Fruit fly (Drosophila melanogaster) whole organism, embryonic: Measurements from ENCODE around the gene CG8191.
A peak's percentile ranks its signal among the peaks of the same experiment; 100 is the strongest.

Experiments used
- Atf3 ChIP-seq: fragments of 200-800 bp; sonication (Bioruptor generic); optimal IDR thresholded peaks from 3 replicates; lab custom pipeline; 2016; ENCODE audit warnings: missing biosample characterization, missing genetic modification characterization
- B-H1 ChIP-seq: fragments of 200-800 bp; sonication (Bioruptor generic); IDR thresholded peaks from 3 replicates; pipeline ENCODE4 v1.3.6; 2022; ENCODE audit warnings: missing biosample characterization, missing genetic modification characterization
- CG11247 ChIP-seq: fragments of 200-800 bp; sonication (Bioruptor generic); IDR thresholded peaks from 2 replicates; pipeline ENCODE4 v1.3.6; 2022; ENCODE audit warnings: missing biosample characterization, missing genetic modification characterization
- CG11695 ChIP-seq: fragments of 200-800 bp; sonication (Bioruptor generic); IDR thresholded peaks from 3 replicates; pipeline ENCODE4 v1.3.6; 2022; ENCODE audit warnings: missing biosample characterization, missing genetic modification characterization
- CG14441 ChIP-seq: fragments of 200-800 bp; sonication (Bioruptor generic); IDR thresholded peaks from 2 replicates; pipeline ENCODE4 v1.3.6; 2022; ENCODE audit warnings: missing biosample characterization, missing genetic modification characterization
- CG15514 ChIP-seq: fragments of 200-800 bp; sonication (Bioruptor generic); optimal IDR thresholded peaks from 3 replicates; lab custom pipeline; 2017; ENCODE audit warnings: missing biosample characterization, missing genetic modification characterization, mild to moderate bottlenecking, moderate library complexity, missing genetic modification reagents
- CG15696 ChIP-seq: fragments of 200-800 bp; sonication (Bioruptor generic); optimal IDR thresholded peaks from 2 replicates; lab custom pipeline; 2019; ENCODE audit warnings: missing biosample characterization, mild to moderate bottlenecking, missing genetic modification characterization, moderate library complexity
- CG1647 ChIP-seq: fragments of 200-800 bp; sonication (Bioruptor generic); optimal IDR thresholded peaks from 3 replicates; lab custom pipeline; 2016; ENCODE audit warnings: missing biosample characterization, missing genetic modification characterization
- CG17385 ChIP-seq: fragments of 200-800 bp; sonication (Bioruptor generic); optimal IDR thresholded peaks from 3 replicates; lab custom pipeline; 2018; ENCODE audit warnings: missing biosample characterization, mild to moderate bottlenecking, missing genetic modification characterization
- CG18011 ChIP-seq: fragments of 200-800 bp; sonication (Bioruptor generic); optimal IDR thresholded peaks from 2 replicates; lab custom pipeline; 2017; ENCODE audit warnings: missing biosample characterization, missing genetic modification characterization, mild to moderate bottlenecking, moderate library complexity, missing genotype
- CG2129 ChIP-seq: fragments of 200-800 bp; sonication (Bioruptor generic); IDR thresholded peaks from 2 replicates; pipeline ENCODE4 v1.3.6; 2022; ENCODE audit warnings: missing biosample characterization, missing genetic modification characterization; ENCODE audit not compliant: partially characterized antibody
- CG3281 ChIP-seq: fragments of 200-800 bp; sonication (Bioruptor generic); optimal IDR thresholded peaks from 3 replicates; lab custom pipeline; 2017; ENCODE audit warnings: missing biosample characterization, mild to moderate bottlenecking, missing genetic modification characterization
- CG3995 ChIP-seq: fragments of 200-800 bp; sonication (Bioruptor generic); optimal IDR thresholded peaks from 3 replicates; lab custom pipeline; 2016; ENCODE audit warnings: missing biosample characterization, missing genetic modification characterization
- CG6272 ChIP-seq: fragments of 200-800 bp; sonication (Bioruptor generic); IDR thresholded peaks from 2 replicates; pipeline ENCODE4 v1.3.6; 2022; ENCODE audit warnings: missing biosample characterization, missing genetic modification characterization
- CG6791 ChIP-seq: fragments of 200-800 bp; sonication (Bioruptor generic); IDR thresholded peaks from 3 replicates; pipeline ENCODE4 v1.3.6; 2022; ENCODE audit warnings: missing biosample characterization, missing genetic modification characterization; ENCODE audit not compliant: partially characterized antibody
- CrebB ChIP-seq: fragments of 200-800 bp; sonication (Bioruptor generic); optimal IDR thresholded peaks from 3 replicates; lab custom pipeline; 2018; ENCODE audit warnings: missing biosample characterization, mild to moderate bottlenecking, missing genetic modification characterization
- D ChIP-seq, 2 experiments: fragments of 200-800 bp in 1 of 2; fragments of >200 bp in 1 of 2; sonication (Bioruptor generic) in 1 of 2; optimal IDR thresholded peaks; 2 replicates in 1 of 2; 3 replicates in 1 of 2; lab custom pipeline; 2017; ENCODE audit warnings: mild to moderate bottlenecking in 1 of 2, missing biosample characterization in 1 of 2, missing genetic modification characterization in 1 of 2, missing genetic modification reagents in 1 of 2
- Doc3 ChIP-seq: fragments of 200-800 bp; sonication (Bioruptor generic); IDR thresholded peaks from 3 replicates; pipeline ENCODE4 v1.3.6; 2022; ENCODE audit warnings: missing biosample characterization, missing genetic modification characterization; ENCODE audit not compliant: partially characterized antibody
- Gug ChIP-seq: fragments of 200-800 bp; sonication (Bioruptor generic); IDR thresholded peaks from 4 replicates; pipeline ENCODE4 v1.3.6; 2022; ENCODE audit warnings: missing biosample characterization, missing genetic modification characterization
- H15 ChIP-seq: fragments of 200-800 bp; sonication (Bioruptor generic); IDR thresholded peaks from 3 replicates; pipeline ENCODE4 v1.3.6; 2022; ENCODE audit warnings: missing biosample characterization, missing genetic modification characterization
- Hmr ChIP-seq: fragments of 200-800 bp; sonication (Bioruptor generic); optimal IDR thresholded peaks from 3 replicates; lab custom pipeline; 2017; ENCODE audit warnings: mild to moderate bottlenecking, missing biosample characterization, missing genetic modification reagents, missing genetic modification characterization
- Lhr ChIP-seq: fragments of 200-800 bp; sonication (Bioruptor generic); optimal IDR thresholded peaks from 3 replicates; lab custom pipeline; 2017; ENCODE audit warnings: mild to moderate bottlenecking, missing biosample characterization, missing genetic modification reagents, missing genetic modification characterization
- MBD-R2 ChIP-seq: fragments of 200-800 bp; sonication (Bioruptor generic); IDR thresholded peaks from 2 replicates; pipeline ENCODE4 v1.3.6; 2022; ENCODE audit warnings: missing biosample characterization, missing genetic modification characterization
- Myb ChIP-seq: fragments of 200-800 bp; sonication (Bioruptor generic); optimal IDR thresholded peaks from 2 replicates; lab custom pipeline; 2016; ENCODE audit warnings: missing biosample characterization, missing genetic modification characterization
- Nf-YA ChIP-seq: fragments of 200-800 bp; sonication (Bioruptor generic); IDR thresholded peaks from 2 replicates; pipeline ENCODE4 v1.3.6; 2022; ENCODE audit warnings: missing biosample characterization, missing genetic modification characterization
- Poxn ChIP-seq: fragments of 200-800 bp; sonication (Bioruptor generic); IDR thresholded peaks from 2 replicates; pipeline ENCODE4 v1.3.6; 2022; ENCODE audit warnings: missing biosample characterization, missing genetic modification characterization
- Scr ChIP-seq: fragments of 200-800 bp; sonication (Bioruptor generic); IDR thresholded peaks from 2 replicates; pipeline ENCODE4 v1.3.6; 2022; ENCODE audit warnings: missing biosample characterization, missing genetic modification characterization; ENCODE audit not compliant: partially characterized antibody
- Vsx1 ChIP-seq: fragments of 200-800 bp; sonication (Bioruptor generic); optimal IDR thresholded peaks from 2 replicates; lab custom pipeline; 2017; ENCODE audit warnings: missing biosample characterization, mild to moderate bottlenecking, missing genetic modification characterization, missing genetic modification reagents
- aop ChIP-seq: fragments of 200-800 bp; sonication (Bioruptor generic); IDR thresholded peaks from 2 replicates; pipeline ENCODE4 v1.3.6; 2022; ENCODE audit warnings: missing biosample characterization, missing genetic modification characterization
- ato ChIP-seq: fragments of 200-800 bp; sonication (Bioruptor generic); IDR thresholded peaks from 2 replicates; pipeline ENCODE4 v1.3.6; 2022; ENCODE audit warnings: missing biosample characterization, missing genetic modification characterization; ENCODE audit not compliant: partially characterized antibody
- bigmax ChIP-seq: fragments of 200-800 bp; sonication (Bioruptor generic); optimal IDR thresholded peaks from 2 replicates; lab custom pipeline; 2018; ENCODE audit warnings: missing biosample characterization, mild to moderate bottlenecking, missing genetic modification characterization
- corto ChIP-seq: fragments of 200-800 bp; sonication (Bioruptor generic); optimal IDR thresholded peaks from 2 replicates; lab custom pipeline; 2016; ENCODE audit warnings: missing biosample characterization, mild to moderate bottlenecking, missing genetic modification characterization, moderate library complexity
- dmrt11E ChIP-seq: fragments of 200-800 bp; sonication (Bioruptor generic); optimal IDR thresholded peaks from 3 replicates; lab custom pipeline; 2018; ENCODE audit warnings: missing biosample characterization, mild to moderate bottlenecking, missing genetic modification characterization, moderate library complexity
- dpn ChIP-seq, 2 experiments: fragments of 200-800 bp; sonication (Bioruptor generic); optimal IDR thresholded peaks; 3 replicates each; lab custom pipeline; 2016; ENCODE audit warnings: missing biosample characterization in 2 of 2, missing genetic modification characterization in 2 of 2
- en ChIP-seq: fragments of 200-800 bp; sonication (Bioruptor generic); optimal IDR thresholded peaks from 2 replicates; lab custom pipeline; 2016; ENCODE audit warnings: missing biosample characterization, missing genetic modification characterization
- fu2 ChIP-seq: fragments of 200-800 bp; sonication (Bioruptor generic); optimal IDR thresholded peaks from 2 replicates; lab custom pipeline; 2016; ENCODE audit warnings: missing biosample characterization, missing genetic modification characterization
- grn ChIP-seq: fragments of 200-800 bp; sonication (Bioruptor generic); optimal IDR thresholded peaks from 3 replicates; lab custom pipeline; 2017; ENCODE audit warnings: missing biosample characterization, missing genetic modification characterization
- h ChIP-seq: fragments of >200 bp; optimal IDR thresholded peaks from 2 replicates; lab custom pipeline; 2017
- hbn ChIP-seq: fragments of 200-800 bp; sonication (Bioruptor generic); IDR thresholded peaks from 2 replicates; pipeline ENCODE4 v1.3.6; 2022; ENCODE audit warnings: missing biosample characterization, missing genetic modification characterization; ENCODE audit not compliant: partially characterized antibody
- hkb ChIP-seq, 2 experiments: fragments of 200-800 bp in 1 of 2; fragments of >200 bp in 1 of 2; sonication (Bioruptor generic) in 1 of 2; IDR thresholded peaks in 1 of 2; optimal IDR thresholded peaks in 1 of 2; 2 replicates each; pipeline versions ENCODE4 v1.3.6 to Lab custom; 2017 to 2022; ENCODE audit warnings: missing biosample characterization in 1 of 2, missing genetic modification characterization in 1 of 2
- jumu ChIP-seq: fragments of 200-800 bp; sonication (Bioruptor generic); optimal IDR thresholded peaks from 3 replicates; lab custom pipeline; 2016; ENCODE audit warnings: missing biosample characterization, missing genetic modification characterization
- maf-S ChIP-seq: fragments of 200-800 bp; sonication (Bioruptor generic); optimal IDR thresholded peaks from 2 replicates; lab custom pipeline; 2016; ENCODE audit warnings: missing biosample characterization, missing genetic modification characterization
- mld ChIP-seq: fragments of 200-800 bp; sonication (Bioruptor generic); IDR thresholded peaks from 3 replicates; pipeline ENCODE4 v1.3.6; 2022; ENCODE audit warnings: missing biosample characterization, missing genetic modification characterization; ENCODE audit not compliant: partially characterized antibody
- sd ChIP-seq: fragments of 200-800 bp; sonication (Bioruptor generic); optimal IDR thresholded peaks from 3 replicates; lab custom pipeline; 2018; ENCODE audit warnings: missing biosample characterization, mild to moderate bottlenecking, missing genetic modification characterization, moderate library complexity
- sna ChIP-seq: fragments of 200-800 bp; sonication (Bioruptor generic); IDR thresholded peaks from 2 replicates; pipeline ENCODE4 v1.3.6; 2022; ENCODE audit warnings: missing biosample characterization, missing genetic modification characterization; ENCODE audit not compliant: partially characterized antibody
- tna ChIP-seq: fragments of 200-800 bp; sonication (Bioruptor generic); IDR thresholded peaks from 2 replicates; pipeline ENCODE4 v1.3.6; 2022; ENCODE audit warnings: missing biosample characterization, missing genetic modification characterization; ENCODE audit not compliant: partially characterized antibody
- toy ChIP-seq: fragments of 200-800 bp; sonication (Bioruptor generic); IDR thresholded peaks from 2 replicates; pipeline ENCODE4 v1.3.6; 2022; ENCODE audit warnings: missing biosample characterization, missing genetic modification characterization
- trh ChIP-seq: fragments of 200-800 bp; sonication (Bioruptor generic); optimal IDR thresholded peaks from 2 replicates; lab custom pipeline; 2016; ENCODE audit warnings: missing biosample characterization, missing genetic modification characterization
- usp ChIP-seq: fragments of >200 bp; optimal IDR thresholded peaks from 2 replicates; lab custom pipeline; 2017; ENCODE audit warnings: missing biosample characterization, missing genetic modification characterization
- zen2 ChIP-seq: fragments of 200-800 bp; sonication (Bioruptor generic); IDR thresholded peaks from 3 replicates; pipeline ENCODE4 v1.3.6; 2022; ENCODE audit warnings: missing biosample characterization, missing genetic modification characterization; ENCODE audit not compliant: partially characterized antibody

CG8191 gene

dm6 chrX:15731968-15732367, at the start of gene CG8191 (continued):
- TF ChIP-seq CG15514 (GFP tag; lab: Kevin White, UChicago): no peak
- TF ChIP-seq H15: no peak
- TF ChIP-seq CG11695 (GFP tag; lab: Robert Waterston, UW): no peak
- TF ChIP-seq Gug (GFP tag; lab: Robert Waterston, UW): no peak
- no peak for TF ChIP-seq Hmr (GFP tag; lab: Kevin White, UChicago)
- no peak for TF ChIP-seq trh (GFP tag; lab: Kevin White, UChicago)
- no peak for TF ChIP-seq CG15696 (tag; lab: Kevin White, UChicago)
- peak; percentile 69 for TF ChIP-seq hbn (GFP tag; lab: Robert Waterston, UW)
- no peak for TF ChIP-seq CG3281 (GFP tag; lab: Kevin White, UChicago)
- no peak for TF ChIP-seq B-H1 (GFP tag; lab: Robert Waterston, UW)
- peak; percentile 66 for TF ChIP-seq Scr (GFP tag; lab: Robert Waterston, UW)
- no peak for TF ChIP-seq Poxn (GFP tag; lab: Robert Waterston, UW)
- no peak for TF ChIP-seq dmrt11E
- TF ChIP-seq CG17385 (GFP tag; lab: Kevin White, UChicago): no peak
- TF ChIP-seq zen2: peak; percentile 86
- peak; percentile 75; the same call in 2 of the 3 replicates for TF ChIP-seq mld (GFP tag; lab: Robert Waterston, UW)
- peak; percentile 86 for TF ChIP-seq CG6791 (GFP tag; lab: Robert Waterston, UW)
- no peak for TF ChIP-seq toy (GFP tag; lab: Robert Waterston, UW)
- no peak for TF ChIP-seq grn
- peak; percentile 72 for TF ChIP-seq Doc3
- no peak for TF ChIP-seq fu2 (GFP tag; lab: Kevin White, UChicago)
- no peak for TF ChIP-seq hkb (optimal IDR thresholded peaks at IDR 0.05; lab: Kevin White, UChicago)
- TF ChIP-seq hkb (GFP tag; IDR thresholded peaks at IDR 0.05; lab: Robert Waterston, UW): no peak
- TF ChIP-seq CG11247 (GFP tag; lab: Robert Waterston, UW): no peak
- TF ChIP-seq ato (GFP tag; lab: Robert Waterston, UW): peak; percentile 82
- TF ChIP-seq sd (tag; lab: Kevin White, UChicago): no peak
- TF ChIP-seq CG14441 (GFP tag; lab: Robert Waterston, UW): no peak
- TF ChIP-seq jumu: no peak
- TF ChIP-seq en (GFP tag; lab: Kevin White, UChicago): no peak
- no peak for TF ChIP-seq usp
- TF ChIP-seq dpn (GFP tag; optimal IDR thresholded peaks at IDR 0.05; lab: Kevin White, UChicago): no peak
- peak; percentile 34 for TF ChIP-seq Myb
- no peak for TF ChIP-seq Atf3 (GFP tag; lab: Kevin White, UChicago)
- TF ChIP-seq Nf-YA (GFP tag; lab: Robert Waterston, UW): no peak
- peak; percentile 70 for TF ChIP-seq MBD-R2 (GFP tag; lab: Robert Waterston, UW)
- TF ChIP-seq CG2129: peak; percentile 45; the same call in 1 of the 2 replicates
- no peak for TF ChIP-seq D (optimal IDR thresholded peaks at IDR 0.05; lab: Kevin White, UChicago)
- no peak for TF ChIP-seq D (GFP tag; optimal IDR thresholded peaks at IDR 0.05; lab: Kevin White, UChicago)
- TF ChIP-seq CG18011 (GFP tag; lab: Kevin White, UChicago): no peak
- TF ChIP-seq tna: peak; percentile 84
- no peak for TF ChIP-seq corto (GFP tag; lab: Kevin White, UChicago)
- no peak for TF ChIP-seq Lhr (GFP tag; lab: Kevin White, UChicago)
- no peak for TF ChIP-seq maf-S
- TF ChIP-seq CG6272 (GFP tag; lab: Robert Waterston, UW): no peak
- TF ChIP-seq sna (GFP tag; lab: Robert Waterston, UW): peak; percentile 62
- no peak for TF ChIP-seq aop (GFP tag; lab: Robert Waterston, UW)
- no peak for TF ChIP-seq h (lab: Kevin White, UChicago)
- TF ChIP-seq CrebB (tag; lab: Kevin White, UChicago): no peak
- TF ChIP-seq CG1647: no peak
- peak; percentile 88 for TF ChIP-seq CG3995 (GFP tag; lab: Kevin White, UChicago)
- no peak for TF ChIP-seq Vsx1 (GFP tag; lab: Kevin White, UChicago)
- TF ChIP-seq bigmax (GFP tag; lab: Kevin White, UChicago): no peak
